Fruit fly (Drosophila melanogaster) whole organism, embryonic: Measurements from ENCODE around the gene Shc.

Experiments
- CG10147 ChIP-seq: fragments of 200-800 bp; sonication (Bioruptor generic); optimal IDR thresholded peaks from 2 replicates; lab custom pipeline; 2019; ENCODE audit warnings: missing biosample characterization, mild to moderate bottlenecking, missing genetic modification characterization, moderate library complexity
- CG10565 ChIP-seq: fragments of 200-800 bp; sonication (Bioruptor generic); optimal IDR thresholded peaks from 3 replicates; lab custom pipeline; 2016; ENCODE audit warnings: missing biosample characterization, mild to moderate bottlenecking, missing genetic modification characterization
- CG11398 ChIP-seq: fragments of 200-800 bp; sonication (Bioruptor generic); optimal IDR thresholded peaks from 2 replicates; lab custom pipeline; 2016; ENCODE audit warnings: missing biosample characterization, missing genetic modification characterization
- CG14014 ChIP-seq: fragments of 200-800 bp; sonication (Bioruptor generic); IDR thresholded peaks from 2 replicates; pipeline ENCODE4 v1.3.6; 2022; ENCODE audit warnings: missing biosample characterization, missing genetic modification characterization
- CG15011 ChIP-seq: fragments of 200-800 bp; sonication (Bioruptor generic); optimal IDR thresholded peaks from 3 replicates; lab custom pipeline; 2018; ENCODE audit warnings: missing biosample characterization, mild to moderate bottlenecking, missing genetic modification characterization
- CG1602 ChIP-seq: fragments of 200-800 bp; sonication (Bioruptor generic); optimal IDR thresholded peaks from 3 replicates; lab custom pipeline; 2016; ENCODE audit warnings: missing biosample characterization, missing genetic modification characterization
- CG16863 ChIP-seq: fragments of 200-800 bp; sonication (Bioruptor generic); optimal IDR thresholded peaks from 3 replicates; lab custom pipeline; 2016; ENCODE audit warnings: missing biosample characterization, missing genetic modification characterization
- CG17328 ChIP-seq: fragments of 200-800 bp; sonication (Bioruptor generic); IDR thresholded peaks from 2 replicates; pipeline ENCODE4 v1.3.6; 2022; ENCODE audit warnings: missing biosample characterization, missing genetic modification characterization
- CG18262 ChIP-seq: fragments of 200-800 bp; optimal IDR thresholded peaks from 3 replicates; lab custom pipeline; 2019; ENCODE audit warnings: missing biosample characterization, mild to moderate bottlenecking, missing genetic modification characterization, moderate library complexity
- CG1832 ChIP-seq: fragments of 200-800 bp; sonication (Bioruptor generic); optimal IDR thresholded peaks from 2 replicates; lab custom pipeline; 2017; ENCODE audit warnings: missing biosample characterization, mild to moderate bottlenecking, missing genetic modification characterization, inconsistent platforms
- CG18619 ChIP-seq: fragments of 200-800 bp; sonication (Bioruptor generic); optimal IDR thresholded peaks from 3 replicates; lab custom pipeline; 2017; ENCODE audit warnings: missing biosample characterization, mild to moderate bottlenecking, missing genetic modification characterization
- CG2120 ChIP-seq: fragments of 200-800 bp; sonication (Bioruptor generic); optimal IDR thresholded peaks from 3 replicates; lab custom pipeline; 2016; ENCODE audit warnings: missing biosample characterization, missing genetic modification characterization
- CG2678 ChIP-seq: fragments of 200-800 bp; sonication (Bioruptor generic); optimal IDR thresholded peaks from 3 replicates; lab custom pipeline; 2019; ENCODE audit warnings: missing biosample characterization, mild to moderate bottlenecking, missing genetic modification characterization, moderate library complexity
- CG31365 ChIP-seq: fragments of 200-800 bp; sonication (Bioruptor generic); optimal IDR thresholded peaks from 2 replicates; lab custom pipeline; 2018; ENCODE audit warnings: missing biosample characterization, mild to moderate bottlenecking, missing genetic modification characterization
- CG31388 ChIP-seq: fragments of 200-800 bp; sonication (Bioruptor generic); optimal IDR thresholded peaks from 2 replicates; lab custom pipeline; 2016; ENCODE audit warnings: missing biosample characterization, missing genetic modification characterization
- CG32767 ChIP-seq: fragments of 200-800 bp; sonication (Bioruptor generic); IDR thresholded peaks from 2 replicates; pipeline ENCODE4 v1.3.6; 2022; ENCODE audit warnings: missing biosample characterization, missing genetic modification characterization
- CG33557 ChIP-seq: fragments of 200-800 bp; sonication (Bioruptor generic); optimal IDR thresholded peaks from 2 replicates; lab custom pipeline; 2019; ENCODE audit warnings: missing biosample characterization, mild to moderate bottlenecking, missing genetic modification characterization, moderate library complexity
- CG3726 ChIP-seq: fragments of 200-800 bp; sonication (Bioruptor generic); IDR thresholded peaks from 3 replicates; pipeline ENCODE4, ENCODE4 v1.3.6; 2022; ENCODE audit warnings: missing biosample characterization, missing genetic modification characterization
- CG4328 ChIP-seq: fragments of 200-800 bp; sonication (Bioruptor generic); optimal IDR thresholded peaks from 3 replicates; lab custom pipeline; 2017; ENCODE audit warnings: missing biosample characterization, missing genetic modification reagents, missing genetic modification characterization
- CG43689 ChIP-seq: fragments of 200-800 bp; sonication (Bioruptor generic); IDR thresholded peaks from 2 replicates; pipeline ENCODE4 v1.3.6; 2022; ENCODE audit warnings: missing biosample characterization, missing genetic modification characterization
- CG6175 ChIP-seq: fragments of 200-800 bp; sonication (Bioruptor generic); IDR thresholded peaks from 3 replicates; pipeline ENCODE4 v1.3.6; 2022; ENCODE audit warnings: missing biosample characterization, missing genetic modification characterization
- CG6765 ChIP-seq: fragments of 200-800 bp; sonication (Bioruptor generic); optimal IDR thresholded peaks from 3 replicates; lab custom pipeline; 2017; ENCODE audit warnings: missing biosample characterization, mild to moderate bottlenecking, missing genetic modification characterization
- CG9215 ChIP-seq: fragments of 200-800 bp; sonication (Bioruptor generic); IDR thresholded peaks from 2 replicates; pipeline ENCODE4 v1.3.6; 2022; ENCODE audit warnings: missing biosample characterization, missing genetic modification characterization
- Camta ChIP-seq: fragments of 200-800 bp; sonication (Bioruptor generic); optimal IDR thresholded peaks from 2 replicates; lab custom pipeline; 2016; ENCODE audit warnings: missing biosample characterization, missing genetic modification characterization
- D ChIP-seq, 2 experiments: fragments of 200-800 bp in 1 of 2; fragments of >200 bp in 1 of 2; sonication (Bioruptor generic) in 1 of 2; optimal IDR thresholded peaks; 2 replicates in 1 of 2; 3 replicates in 1 of 2; lab custom pipeline; 2017; ENCODE audit warnings: mild to moderate bottlenecking in 1 of 2, missing biosample characterization in 1 of 2, missing genetic modification characterization in 1 of 2, missing genetic modification reagents in 1 of 2
- Dref ChIP-seq: fragments of 200-800 bp; sonication (Bioruptor generic); IDR thresholded peaks from 2 replicates; pipeline ENCODE4 v1.3.6; 2022; ENCODE audit warnings: missing biosample characterization, missing genetic modification characterization
- Drgx ChIP-seq: fragments of 200-800 bp; sonication (Bioruptor generic); IDR thresholded peaks from 2 replicates; pipeline ENCODE4 v1.3.6; 2022; ENCODE audit warnings: missing biosample characterization, missing genetic modification characterization
- Eip74EF ChIP-seq, 2 experiments: fragments of 200-800 bp in 1 of 2; fragments of >200 bp in 1 of 2; sonication (Bioruptor generic) in 1 of 2; optimal IDR thresholded peaks; 2 replicates each; lab custom pipeline; 2017 to 2019; ENCODE audit warnings: missing biosample characterization in 2 of 2, missing genetic modification characterization in 2 of 2, mild to moderate bottlenecking in 1 of 2, moderate library complexity in 1 of 2
- Fer2 ChIP-seq: fragments of 200-800 bp; sonication (Bioruptor generic); optimal IDR thresholded peaks from 2 replicates; lab custom pipeline; 2018; ENCODE audit warnings: missing biosample characterization, mild to moderate bottlenecking, missing genetic modification characterization, moderate library complexity
- H2.0 ChIP-seq: fragments of 200-800 bp; sonication (Bioruptor generic); IDR thresholded peaks from 2 replicates; pipeline ENCODE4 v1.3.6; 2022; ENCODE audit warnings: missing biosample characterization, missing genetic modification characterization
- HLHmδ ChIP-seq: fragments of 200-800 bp; sonication (Bioruptor generic); optimal IDR thresholded peaks from 2 replicates; lab custom pipeline; 2018; ENCODE audit warnings: missing biosample characterization, mild to moderate bottlenecking, missing genetic modification characterization, moderate library complexity
- Lpt ChIP-seq: fragments of >200 bp; optimal IDR thresholded peaks from 2 replicates; lab custom pipeline; 2018; ENCODE audit warnings: missing biosample characterization, missing genetic modification characterization
- MBD-R2 ChIP-seq: fragments of 200-800 bp; sonication (Bioruptor generic); IDR thresholded peaks from 2 replicates; pipeline ENCODE4 v1.3.6; 2022; ENCODE audit warnings: missing biosample characterization, missing genetic modification characterization
- Scr ChIP-seq: fragments of 200-800 bp; sonication (Bioruptor generic); IDR thresholded peaks from 2 replicates; pipeline ENCODE4 v1.3.6; 2022; ENCODE audit warnings: missing biosample characterization, missing genetic modification characterization; ENCODE audit not compliant: partially characterized antibody
- bab2 ChIP-seq: fragments of 200-800 bp; sonication (Bioruptor generic); optimal IDR thresholded peaks from 2 replicates; lab custom pipeline; 2016; ENCODE audit warnings: missing biosample characterization, missing genetic modification characterization
- caup ChIP-seq: fragments of 200-800 bp; sonication (Bioruptor generic); optimal IDR thresholded peaks from 3 replicates; lab custom pipeline; 2017; ENCODE audit warnings: missing biosample characterization, mild to moderate bottlenecking, missing genetic modification characterization, moderate library complexity; ENCODE audit not compliant: severe bottlenecking
- chinmo ChIP-seq: fragments of 200-800 bp; sonication (Bioruptor generic); IDR thresholded peaks from 4 replicates; pipeline ENCODE4 v1.3.6; 2022; ENCODE audit warnings: missing biosample characterization, missing genetic modification characterization; ENCODE audit not compliant: partially characterized antibody
- cwo ChIP-seq: fragments of 200-800 bp; sonication (Bioruptor generic); optimal IDR thresholded peaks from 3 replicates; lab custom pipeline; 2017; ENCODE audit warnings: missing biosample characterization, missing genetic modification characterization, mild to moderate bottlenecking, moderate library complexity, missing genetic modification reagents
- dmrt11E ChIP-seq: fragments of 200-800 bp; sonication (Bioruptor generic); optimal IDR thresholded peaks from 3 replicates; lab custom pipeline; 2018; ENCODE audit warnings: missing biosample characterization, mild to moderate bottlenecking, missing genetic modification characterization, moderate library complexity
- ftz-f1 ChIP-seq: fragments of 200-800 bp; sonication (Bioruptor generic); optimal IDR thresholded peaks from 2 replicates; lab custom pipeline; 2016; ENCODE audit warnings: missing biosample characterization, missing genetic modification characterization
- hbn ChIP-seq: fragments of 200-800 bp; sonication (Bioruptor generic); IDR thresholded peaks from 2 replicates; pipeline ENCODE4 v1.3.6; 2022; ENCODE audit warnings: missing biosample characterization, missing genetic modification characterization; ENCODE audit not compliant: partially characterized antibody
- hkb ChIP-seq, 2 experiments: fragments of 200-800 bp in 1 of 2; fragments of >200 bp in 1 of 2; sonication (Bioruptor generic) in 1 of 2; IDR thresholded peaks in 1 of 2; optimal IDR thresholded peaks in 1 of 2; 2 replicates each; pipeline versions ENCODE4 v1.3.6 to Lab custom; 2017 to 2022; ENCODE audit warnings: missing biosample characterization in 1 of 2, missing genetic modification characterization in 1 of 2
- klu ChIP-seq: fragments of 200-800 bp; sonication (Bioruptor generic); IDR thresholded peaks from 2 replicates; pipeline ENCODE4 v1.3.6; 2022; ENCODE audit warnings: missing biosample characterization, missing genetic modification characterization
- nau ChIP-seq: fragments of 200-800 bp; sonication (Bioruptor generic); optimal IDR thresholded peaks from 3 replicates; lab custom pipeline; 2017; ENCODE audit warnings: missing biosample characterization, mild to moderate bottlenecking, missing genetic modification characterization, missing genetic modification reagents
- sim ChIP-seq: fragments of 200-800 bp; sonication (Bioruptor generic); IDR thresholded peaks from 2 replicates; pipeline ENCODE4 v1.3.6; 2022; ENCODE audit warnings: missing biosample characterization, missing genetic modification characterization
- sr ChIP-seq: fragments of 200-800 bp; sonication (Bioruptor generic); IDR thresholded peaks from 3 replicates; pipeline ENCODE4 v1.3.6; 2022; ENCODE audit warnings: missing biosample characterization, missing genetic modification characterization
- trh ChIP-seq: fragments of 200-800 bp; sonication (Bioruptor generic); optimal IDR thresholded peaks from 2 replicates; lab custom pipeline; 2016; ENCODE audit warnings: missing biosample characterization, missing genetic modification characterization
- vfl ChIP-seq: fragments of 200-800 bp; sonication (Bioruptor generic); optimal IDR thresholded peaks from 2 replicates; lab custom pipeline; 2016; ENCODE audit warnings: missing biosample characterization, missing genetic modification characterization
- zf30C ChIP-seq: fragments of 200-800 bp; sonication (Bioruptor generic); optimal IDR thresholded peaks from 3 replicates; lab custom pipeline; 2018; ENCODE audit warnings: missing biosample characterization, mild to moderate bottlenecking, missing genetic modification characterization

The Shc gene

dm6 chr3L:9451522-9452118, 24.8 kb downstream of the Shc start, which contains the start of the genes CG3448 and ghi:
Gene CG3448 (minus strand): TSS chr3L:9451572.
Gene ghi (plus strand): TSS chr3L:9451876.
- TF ChIP-seq Dref (GFP tag; lab: Robert Waterston, UW), result peak; percentile 83
- TF ChIP-seq CG17328 (GFP tag; lab: Robert Waterston, UW), result 0 out of 2 replicates have a peak, but pooled peaks have one; percentile 13
- TF ChIP-seq chinmo (GFP tag; lab: Robert Waterston, UW), result peak; percentile 80; the same call in 3 of the 4 replicates
- TF ChIP-seq ftz-f1 (GFP tag; lab: Kevin White, UChicago), result no peak
- TF ChIP-seq CG3726 (GFP tag; lab: Robert Waterston, UW), result no peak
- TF ChIP-seq vfl, result peak; percentile 14
- TF ChIP-seq CG4328 (GFP tag; lab: Kevin White, UChicago), result peak; percentile 62
- TF ChIP-seq hbn, result peak; percentile 62
- TF ChIP-seq MBD-R2 (GFP tag; lab: Robert Waterston, UW), result peak; percentile 69; the same call in 1 of the 2 replicates
- TF ChIP-seq CG15011 (GFP tag; lab: Kevin White, UChicago), result peak; percentile 51
- no peak for TF ChIP-seq CG14014 (GFP tag; lab: Robert Waterston, UW)
- no peak for TF ChIP-seq CG11398 (GFP tag; lab: Kevin White, UChicago)
- no peak for TF ChIP-seq CG31388 (GFP tag; lab: Kevin White, UChicago)
- TF ChIP-seq cwo (GFP tag; lab: Kevin White, UChicago), result peak; percentile 41
- TF ChIP-seq CG43689, result no peak
- no peak for TF ChIP-seq CG6175 (GFP tag; lab: Robert Waterston, UW)
- TF ChIP-seq sim (GFP tag; lab: Robert Waterston, UW), result no peak
- TF ChIP-seq CG18262, result peak; percentile 66
- TF ChIP-seq CG9215, result peak; percentile 68
- TF ChIP-seq CG10565 (GFP tag; lab: Kevin White, UChicago), result no peak
- peak; percentile 1 for TF ChIP-seq CG18619 (GFP tag; lab: Kevin White, UChicago)
- no peak for TF ChIP-seq CG6765 (GFP tag; lab: Kevin White, UChicago)
- peak; percentile 42 for TF ChIP-seq Drgx (GFP tag; lab: Robert Waterston, UW)
- peak; percentile 33 for TF ChIP-seq caup (GFP tag; lab: Kevin White, UChicago)
- TF ChIP-seq dmrt11E (tag; lab: Kevin White, UChicago), result peak; percentile 11
- peak; percentile 1 to 54 for TF ChIP-seq Eip74EF (GFP tag; optimal IDR thresholded peaks at IDR 0.05; lab: Kevin White, UChicago)
- no peak for TF ChIP-seq hkb (optimal IDR thresholded peaks at IDR 0.05; lab: Kevin White, UChicago)
- TF ChIP-seq hkb (GFP tag; IDR thresholded peaks at IDR 0.05; lab: Robert Waterston, UW), result peak; percentile 58
- TF ChIP-seq CG16863 (GFP tag; lab: Kevin White, UChicago), result peak; percentile 1
- peak; percentile 77 for TF ChIP-seq Fer2 (tag; lab: Kevin White, UChicago)
- TF ChIP-seq D (optimal IDR thresholded peaks at IDR 0.05; lab: Kevin White, UChicago), result no peak
- peak; percentile 37 for TF ChIP-seq D (GFP tag; optimal IDR thresholded peaks at IDR 0.05; lab: Kevin White, UChicago)
- no peak for TF ChIP-seq CG32767 (GFP tag; lab: Robert Waterston, UW)
- TF ChIP-seq CG33557 (GFP tag; lab: Kevin White, UChicago), result no peak
- TF ChIP-seq H2.0 (GFP tag; lab: Robert Waterston, UW), result no peak
- peak; percentile 76 for TF ChIP-seq Scr (GFP tag; lab: Robert Waterston, UW)
- no peak for TF ChIP-seq zf30C (GFP tag; lab: Kevin White, UChicago)
- no peak for TF ChIP-seq trh (GFP tag; lab: Kevin White, UChicago)
- no peak for TF ChIP-seq klu (GFP tag; lab: Robert Waterston, UW)
- no peak for TF ChIP-seq sr (GFP tag; lab: Robert Waterston, UW)
- peak; percentile 68 for TF ChIP-seq CG10147 (GFP tag; lab: Kevin White, UChicago)
- peak; percentile 70 for TF ChIP-seq CG2120
- TF ChIP-seq CG2678 (tag; lab: Kevin White, UChicago), result peak; percentile 81
- TF ChIP-seq bab2, result peak; percentile 8
- TF ChIP-seq HLHmδ, result no peak
- no peak for TF ChIP-seq Lpt (GFP tag; lab: Kevin White, UChicago)
- TF ChIP-seq nau, result no peak
- TF ChIP-seq CG1602, result no peak
- TF ChIP-seq Camta (GFP tag; lab: Kevin White, UChicago), result peak; percentile 17
- TF ChIP-seq CG1832 (GFP tag; lab: Kevin White, UChicago), result no peak
- TF ChIP-seq CG31365 (tag; lab: Kevin White, UChicago), result no peak
